Worm (Caenorhabditis elegans) whole organism, L1 larva: ENCODE data around the gene C08B6.3.

Experiments
- C04F5.9 ChIP-seq: sonication (generic microtip); optimal IDR thresholded peaks from 2 replicates; lab custom pipeline; 2016; ENCODE audit warnings: missing genetic modification characterization, missing compliant biosample characterization
- C16A3.4 ChIP-seq: fragments of 150-350 bp; optimal IDR thresholded peaks from 2 replicates; lab custom pipeline; 2014; ENCODE audit warnings: missing biosample characterization, missing genetic modification characterization
- C34B4.2 ChIP-seq: sonication (generic microtip); optimal IDR thresholded peaks from 2 replicates; lab custom pipeline; 2017; ENCODE audit warnings: mild to moderate bottlenecking, missing genetic modification characterization, missing compliant biosample characterization
- aha-1 ChIP-seq: fragments of 150-350 bp; optimal IDR thresholded peaks from 2 replicates; lab custom pipeline; 2014; ENCODE audit warnings: missing biosample characterization, missing genetic modification characterization
- alr-1 ChIP-seq: fragments of 200-800 bp; sonication (Bioruptor generic); optimal IDR thresholded peaks from 2 replicates; lab custom pipeline; 2018; ENCODE audit warnings: borderline replicate concordance, mild to moderate bottlenecking, missing genetic modification characterization, missing compliant biosample characterization
- aly-2 ChIP-seq: fragments of 150-350 bp; optimal IDR thresholded peaks from 2 replicates; lab custom pipeline; 2014; ENCODE audit warnings: missing biosample characterization, missing genetic modification characterization
- ama-1 ChIP-seq: fragments of 150-350 bp; optimal IDR thresholded peaks from 2 replicates; lab custom pipeline; 2014
- ceh-63 ChIP-seq: fragments of 200-800 bp; sonication (Bioruptor generic); optimal IDR thresholded peaks from 2 replicates; lab custom pipeline; 2018; ENCODE audit warnings: mild to moderate bottlenecking, missing genetic modification characterization, missing compliant biosample characterization
- ceh-8 ChIP-seq: fragments of 200-800 bp; sonication (Bioruptor generic); optimal IDR thresholded peaks from 2 replicates; lab custom pipeline; 2018; ENCODE audit warnings: mild to moderate bottlenecking, missing genetic modification characterization, moderate library complexity, missing compliant biosample characterization
- ceh-82 ChIP-seq, 3 experiments: fragments of 150-350 bp in 1 of 3; sonication (generic microtip) in 2 of 3; optimal IDR thresholded peaks; 2 replicates each; lab custom pipeline; 2014 to 2017; ENCODE audit warnings: missing biosample characterization in 3 of 3, missing genetic modification characterization in 3 of 3
- ceh-88 ChIP-seq: fragments of 200-800 bp; sonication (Bioruptor generic); IDR thresholded peaks from 2 replicates; pipeline ENCODE4 v1.3.6; 2022; ENCODE audit warnings: missing genetic modification characterization, missing compliant biosample characterization
- dsc-1 ChIP-seq: sonication (generic microtip); optimal IDR thresholded peaks from 2 replicates; lab custom pipeline; 2016; ENCODE audit warnings: mild to moderate bottlenecking, missing genetic modification characterization, missing compliant biosample characterization
- elt-2 ChIP-seq: sonication (generic microtip); optimal IDR thresholded peaks from 2 replicates; lab custom pipeline; 2016; ENCODE audit warnings: missing genetic modification characterization, mild to moderate bottlenecking, inconsistent platforms, missing compliant biosample characterization, missing genetic modification reagents
- elt-3 ChIP-seq, 6 experiments: fragments of 150-350 bp in 1 of 6; sonication (generic microtip); optimal IDR thresholded peaks; 2 replicates each; lab custom pipeline; 2017 to 2018; ENCODE audit warnings: missing biosample characterization in 6 of 6, missing genetic modification characterization in 6 of 6, inconsistent platforms in 1 of 6
- ets-5 ChIP-seq: fragments of 200-800 bp; sonication (Bioruptor generic); IDR thresholded peaks from 2 replicates; pipeline ENCODE4 v1.3.6; 2022; ENCODE audit warnings: missing genetic modification characterization, missing compliant biosample characterization
- fkh-8 ChIP-seq: sonication (generic microtip); optimal IDR thresholded peaks from 2 replicates; lab custom pipeline; 2016; ENCODE audit warnings: mild to moderate bottlenecking, missing genetic modification characterization, missing compliant biosample characterization
- grh-1 ChIP-seq: fragments of 200-800 bp; sonication (Bioruptor generic); IDR thresholded peaks from 2 replicates; pipeline ENCODE4 v1.3.6; 2022; ENCODE audit warnings: missing genetic modification reagents, missing genetic modification characterization, missing compliant biosample characterization
- hlh-17 ChIP-seq: fragments of 200-800 bp; sonication (Bioruptor generic); optimal IDR thresholded peaks from 2 replicates; lab custom pipeline; 2018; ENCODE audit warnings: missing genetic modification characterization, mild to moderate bottlenecking, missing compliant biosample characterization, moderate library complexity, borderline replicate concordance
- hpl-2 ChIP-seq: fragments of 150-350 bp; optimal IDR thresholded peaks from 2 replicates; lab custom pipeline; 2014; ENCODE audit warnings: missing biosample characterization, missing genetic modification reagents, missing genetic modification characterization
- irx-1 ChIP-seq: sonication (generic microtip); optimal IDR thresholded peaks from 2 replicates; lab custom pipeline; 2016; ENCODE audit warnings: missing genetic modification characterization, missing compliant biosample characterization
- isw-1 ChIP-seq: fragments of 200-800 bp; sonication (Bioruptor generic); IDR thresholded peaks from 2 replicates; pipeline ENCODE4 v1.3.6; 2022; ENCODE audit warnings: missing genetic modification characterization, missing compliant biosample characterization
- lin-13 ChIP-seq: fragments of 150-350 bp; optimal IDR thresholded peaks from 2 replicates; lab custom pipeline; 2014; ENCODE audit warnings: missing biosample characterization, missing genetic modification reagents, missing genetic modification characterization
- lin-14 ChIP-seq: fragments of 200-800 bp; sonication (Bioruptor generic); optimal IDR thresholded peaks from 2 replicates; lab custom pipeline; 2018; ENCODE audit warnings: mild to moderate bottlenecking, missing genetic modification characterization, moderate library complexity, missing compliant biosample characterization
- lin-15B ChIP-seq: fragments of 150-350 bp; sonication (generic microtip); optimal IDR thresholded peaks from 3 replicates; lab custom pipeline; 2014; ENCODE audit warnings: missing biosample characterization, missing genetic modification characterization
- lin-35 ChIP-seq, 2 experiments: fragments of 150-350 bp; optimal IDR thresholded peaks; 2 replicates each; lab custom pipeline; 2014; ENCODE audit warnings: missing biosample characterization in 2 of 2, missing genetic modification characterization in 2 of 2, missing genetic modification reagents in 2 of 2
- lsy-2 ChIP-seq, 2 experiments: fragments of 150-350 bp; optimal IDR thresholded peaks; 2 replicates each; lab custom pipeline; 2014; ENCODE audit warnings: missing biosample characterization in 2 of 2, missing genetic modification characterization in 2 of 2
- nhr-12 ChIP-seq: sonication (generic microtip); optimal IDR thresholded peaks from 2 replicates; lab custom pipeline; 2017; ENCODE audit warnings: missing biosample characterization, missing genetic modification characterization
- nhr-19 ChIP-seq: fragments of 200-800 bp; sonication (Bioruptor generic); conservative IDR thresholded peaks from 2 replicates; pipeline ENCODE4 v1.3.6; 2022; ENCODE audit warnings: missing genetic modification characterization, missing compliant biosample characterization
- nhr-20 ChIP-seq: sonication (generic microtip); optimal IDR thresholded peaks from 2 replicates; lab custom pipeline; 2016; ENCODE audit warnings: mild to moderate bottlenecking, missing genetic modification characterization, missing compliant biosample characterization
- nhr-28 ChIP-seq: fragments of 150-350 bp; optimal IDR thresholded peaks from 2 replicates; lab custom pipeline; 2014; ENCODE audit warnings: missing biosample characterization, missing genetic modification characterization
- nhr-71 ChIP-seq: sonication (generic microtip); optimal IDR thresholded peaks from 2 replicates; lab custom pipeline; 2016; ENCODE audit warnings: mild to moderate bottlenecking, missing genetic modification characterization, moderate library complexity, missing compliant biosample characterization
- nhr-77 ChIP-seq: fragments of 150-350 bp; optimal IDR thresholded peaks from 2 replicates; lab custom pipeline; 2014; ENCODE audit warnings: missing biosample characterization, missing genetic modification characterization
- nhr-84 ChIP-seq: sonication (generic microtip); optimal IDR thresholded peaks from 2 replicates; lab custom pipeline; 2017; ENCODE audit warnings: missing biosample characterization, missing genetic modification characterization
- pag-3 ChIP-seq: sonication (generic microtip); optimal IDR thresholded peaks from 2 replicates; lab custom pipeline; 2017; ENCODE audit warnings: missing genetic modification characterization, mild to moderate bottlenecking, missing compliant biosample characterization, antibody characterized with exemption, borderline replicate concordance; ENCODE audit not compliant: insufficient read depth
- sup-37 ChIP-seq: fragments of 200-800 bp; sonication (Bioruptor generic); optimal IDR thresholded peaks from 2 replicates; lab custom pipeline; 2018; ENCODE audit warnings: mild to moderate bottlenecking, missing genetic modification characterization, missing compliant biosample characterization
- unc-62 ChIP-seq: fragments of 150-350 bp; optimal IDR thresholded peaks from 2 replicates; lab custom pipeline; 2014; ENCODE audit warnings: missing biosample characterization, missing genetic modification reagents, missing genetic modification characterization
- ztf-4 ChIP-seq: fragments of 150-350 bp; optimal IDR thresholded peaks from 2 replicates; lab custom pipeline; 2014; ENCODE audit warnings: missing biosample characterization, missing genetic modification characterization

C08B6.3 gene

ce11 chrV:10101916-10102315, 10.2 kb downstream of the C08B6.3 start, which contains the start of gene C08B6.14:
Gene C08B6.14, minus strand, starts transcription at chrV:10102016.
- TF ChIP-seq isw-1 (GFP tag; lab: Robert Waterston, UW) (no peak), grh-1 (no peak), nhr-71 (tag; lab: Kevin White, UChicago) (no peak), ceh-8 (GFP tag; lab: Kevin White, UChicago) (no peak), C04F5.9 (tag; lab: Kevin White, UChicago) (no peak), nhr-84 (tag; lab: Kevin White, UChicago) (no peak), lin-15B (tag; lab: Kevin White, UChicago) (no peak), lsy-2 (tag; optimal IDR thresholded peaks at IDR 0.05; lab: Kevin White, UChicago) (no peak), lin-13 (no peak), aly-2 (tag; lab: Kevin White, UChicago) (no peak), ceh-88 (no peak), unc-62 (no peak), elt-3 (tag; optimal IDR thresholded peaks at IDR 0.05; lab: Kevin White, UChicago) (no peak), nhr-12 (tag; lab: Kevin White, UChicago) (no peak), nhr-28 (tag; lab: Kevin White, UChicago) (no peak), dsc-1 (tag; lab: Kevin White, UChicago) (no peak)
- TF ChIP-seq, all 84 proteins: peak for 0

DNA sequence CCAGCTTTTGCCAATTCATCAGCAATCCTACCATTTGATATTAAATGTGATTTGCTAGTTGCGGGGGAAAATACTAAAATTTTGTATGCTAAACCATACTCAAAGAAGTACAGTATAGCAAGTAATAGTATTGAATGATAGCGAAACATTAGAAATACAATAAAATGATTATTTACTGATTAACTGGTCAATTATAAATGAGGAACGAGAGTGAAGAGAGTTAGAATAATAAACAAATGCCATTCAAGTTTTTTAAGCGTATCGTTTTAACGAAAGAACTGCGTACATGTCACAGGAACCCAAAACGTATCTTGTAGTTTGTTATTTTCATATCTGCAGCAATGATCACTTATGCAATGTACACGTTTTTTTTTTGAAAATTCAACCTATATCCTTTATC, 13.7 kb downstream of the C08B6.3 start, which contains the start of gene ugt-47:
Gene ugt-47 (minus strand): TSS at position 169 of the 400 bp plus-strand sequence.
- TF ChIP-seq hpl-2 (no peak), nhr-20 (no peak), fkh-8 (no peak), elt-2 (no peak), ceh-82 (tag; optimal IDR thresholded peaks at IDR 0.05; lab: Kevin White, UChicago) (no peak), elt-3 (tag; optimal IDR thresholded peaks at IDR 0.05; lab: Kevin White, UChicago) (no peak), nhr-84 (tag; lab: Kevin White, UChicago) (no peak), nhr-77 (tag; lab: Kevin White, UChicago) (no peak), pag-3 (tag; lab: Kevin White, UChicago) (no peak), alr-1 (no peak), ama-1 (no peak), lin-35 (GFP tag; optimal IDR thresholded peaks at IDR 0.05; lab: Kevin White, UChicago) (no peak), lin-13 (no peak), ztf-4 (no peak), nhr-19 (no peak), C04F5.9 (tag; lab: Kevin White, UChicago) (no peak), nhr-12 (tag; lab: Kevin White, UChicago) (no peak), irx-1 (tag; lab: Kevin White, UChicago) (no peak)
- TF ChIP-seq, all 84 proteins: peak for 0

DNA sequence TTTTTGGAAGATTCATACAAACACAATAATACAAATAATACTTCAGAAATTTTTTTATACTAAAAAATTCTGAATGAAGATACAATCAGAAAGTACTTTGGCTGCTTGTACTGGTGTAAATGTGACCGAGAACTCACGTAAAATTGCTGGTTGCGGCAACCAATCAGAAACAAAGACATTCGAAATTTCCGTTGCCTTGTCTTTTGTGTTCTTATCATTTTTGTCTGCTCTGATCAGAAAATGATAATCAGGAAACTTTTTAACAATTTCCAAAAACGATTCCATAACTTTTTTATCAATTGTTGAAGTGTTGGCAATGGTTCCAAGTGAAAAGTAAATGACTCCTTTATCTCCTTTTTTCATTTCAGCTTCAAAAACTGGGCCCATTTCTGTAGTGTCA, 15.2 kb downstream of the C08B6.3 start:
- TF ChIP-seq nhr-19 (no peak), C34B4.2 (no peak), pag-3 (tag; lab: Kevin White, UChicago) (no peak), ceh-63 (GFP tag; lab: Kevin White, UChicago) (no peak), aha-1 (tag; lab: Kevin White, UChicago) (no peak), elt-2 (peak; percentile 77), ama-1 (no peak), hlh-17 (GFP tag; lab: Kevin White, UChicago) (no peak), lin-14 (GFP tag; lab: Kevin White, UChicago) (peak; percentile 10), C16A3.4 (tag; lab: Kevin White, UChicago) (no peak)

DNA sequence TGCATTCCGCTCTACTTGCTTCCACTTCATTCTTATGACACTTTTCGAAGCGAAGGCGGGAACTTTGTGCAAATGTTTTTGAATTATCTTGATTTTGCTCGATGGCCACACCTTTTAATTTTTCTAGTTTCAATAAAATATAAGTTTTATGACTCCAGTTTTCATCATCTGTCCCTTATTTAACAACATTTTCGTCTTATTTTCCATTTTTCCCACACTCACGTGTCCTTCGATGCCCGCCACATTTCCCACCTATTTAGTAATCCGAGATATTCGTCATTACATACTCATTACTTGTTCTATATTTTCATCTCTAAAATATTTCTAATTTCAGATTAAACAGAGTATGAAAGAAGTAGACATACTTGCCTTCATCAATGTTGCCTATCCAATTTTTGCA, 17.7 kb downstream of the C08B6.3 start, which contains the start of gene srd-49:
Gene srd-49 (plus strand): TSS at position 301 of the 400 bp plus-strand sequence.
- TF ChIP-seq sup-37 (GFP tag; lab: Kevin White, UChicago) (no peak), ets-5 (GFP tag; lab: Robert Waterston, UW) (no peak)
